Fruit fly (Drosophila melanogaster) whole organism, prepupa: ENCODE measurements around the gene CG13375.

Experiments
- CG11902 ChIP-seq: fragments of 200-800 bp; sonication (Bioruptor generic); optimal IDR thresholded peaks from 3 replicates; lab custom pipeline; 2016; ENCODE audit warnings: missing biosample characterization, missing genetic modification characterization
- CG16779 ChIP-seq: fragments of 200-800 bp; sonication (Bioruptor generic); optimal IDR thresholded peaks from 3 replicates; lab custom pipeline; 2017; ENCODE audit warnings: missing biosample characterization, mild to moderate bottlenecking, missing genetic modification characterization
- CG8119 ChIP-seq: fragments of 200-800 bp; sonication (Bioruptor generic); IDR thresholded peaks from 3 replicates; pipeline ENCODE4 v1.3.6; 2022; ENCODE audit warnings: missing biosample characterization, missing genetic modification characterization
- Lpt ChIP-seq: fragments of 200-800 bp; sonication (Bioruptor generic); optimal IDR thresholded peaks from 3 replicates; lab custom pipeline; 2016; ENCODE audit warnings: missing biosample characterization, missing genetic modification characterization
- esn ChIP-seq: fragments of 200-800 bp; sonication (Bioruptor generic); optimal IDR thresholded peaks from 2 replicates; lab custom pipeline; 2016; ENCODE audit warnings: missing biosample characterization, mild to moderate bottlenecking, missing genetic modification characterization, moderate library complexity
- salr ChIP-seq, 2 experiments: fragments of 200-800 bp; sonication (Bioruptor generic); optimal IDR thresholded peaks; 3 replicates each; lab custom pipeline; 2016 to 2018; ENCODE audit warnings: missing biosample characterization in 2 of 2, missing genetic modification characterization in 2 of 2, mild to moderate bottlenecking in 1 of 2

DNA sequence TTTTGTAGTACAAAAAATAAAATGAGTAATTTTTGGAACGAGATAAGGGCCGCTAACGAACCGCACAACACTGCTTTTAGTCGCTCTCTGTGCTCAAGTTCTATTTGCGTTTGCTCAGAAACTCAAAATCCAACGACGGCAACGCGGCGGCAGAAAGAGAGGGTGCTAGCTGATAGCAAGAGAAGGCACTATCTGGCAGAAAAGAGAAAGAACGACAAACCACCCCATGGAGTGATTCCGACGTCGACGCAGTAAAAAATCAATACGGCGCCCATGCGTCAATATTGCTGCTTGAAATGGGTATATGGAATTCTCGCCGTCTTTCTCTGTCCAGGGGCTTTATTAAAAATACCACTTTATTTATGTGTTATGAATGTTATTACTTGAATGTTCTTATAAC is 18.7 kb downstream of the CG13375 start:
- no peak for TF ChIP-seq CG11902 (GFP tag; lab: Kevin White, UChicago)
- no peak for TF ChIP-seq salr (GFP tag; optimal IDR thresholded peaks at IDR 0.05; lab: Kevin White, UChicago)
- TF ChIP-seq CG8119 (GFP tag; lab: Robert Waterston, UW): no peak
- TF ChIP-seq CG16779 (tag; lab: Kevin White, UChicago): no peak
- no peak for TF ChIP-seq esn (GFP tag; lab: Kevin White, UChicago)
- TF ChIP-seq Lpt (GFP tag; lab: Kevin White, UChicago): no peak
